Fruit fly (Drosophila melanogaster) Kc167 (cell line): ENCODE results near the gene crq.

Experiments
- Myc ChIP-seq: fragments of >200 bp; optimal IDR thresholded peaks from 2 replicates; lab custom pipeline; 2017; ENCODE audit warnings: missing external identifiers
- Sin3A ChIP-seq: fragments of >200 bp; optimal IDR thresholded peaks from 2 replicates; lab custom pipeline; 2018; ENCODE audit warnings: missing external identifiers
- h ChIP-seq: fragments of >200 bp; optimal IDR thresholded peaks from 3 replicates; lab custom pipeline; 2018; ENCODE audit warnings: missing external identifiers
- insv ChIP-seq: fragments of >200 bp; optimal IDR thresholded peaks from 3 replicates; lab custom pipeline; 2018; ENCODE audit warnings: missing external identifiers
- psq ChIP-seq: fragments of >200 bp; optimal IDR thresholded peaks from 2 replicates; lab custom pipeline; 2017; ENCODE audit warnings: missing external identifiers
- ttk ChIP-seq: sonication (Bioruptor generic); optimal IDR thresholded peaks from 2 replicates; lab custom pipeline; 2017; ENCODE audit warnings: missing external identifiers

Gene crq

DNA sequence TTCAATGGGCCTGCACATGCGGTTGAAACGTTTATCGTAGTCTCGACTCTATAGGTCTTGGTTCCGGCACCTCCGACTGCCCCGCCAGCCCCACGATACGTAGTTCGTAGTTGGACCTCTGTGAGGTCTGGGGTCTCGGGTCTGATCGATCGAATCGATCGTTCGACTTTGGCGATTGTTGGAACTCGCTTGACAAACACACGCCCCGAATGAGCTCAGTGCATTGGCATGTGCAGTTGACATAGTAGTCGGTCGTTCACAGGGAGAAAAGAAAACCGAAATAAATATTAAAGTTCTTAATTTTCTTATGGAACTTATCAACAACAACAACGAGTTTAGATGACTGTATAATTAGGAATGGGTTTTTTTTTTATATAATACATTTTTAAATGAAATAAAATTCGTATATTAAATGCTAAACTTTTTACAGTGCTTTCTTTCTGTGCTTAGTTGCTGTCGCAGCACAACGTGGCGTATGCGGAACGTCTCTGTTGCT is 17.5 kb downstream of the crq start:
- TF ChIP-seq h (lab: Kevin White, UChicago) (no peak), Sin3A (no peak), psq (no peak), insv (lab: Kevin White, UChicago) (no peak), ttk (lab: Kevin White, UChicago) (no peak), Myc (lab: Kevin White, UChicago) (no peak)

DNA sequence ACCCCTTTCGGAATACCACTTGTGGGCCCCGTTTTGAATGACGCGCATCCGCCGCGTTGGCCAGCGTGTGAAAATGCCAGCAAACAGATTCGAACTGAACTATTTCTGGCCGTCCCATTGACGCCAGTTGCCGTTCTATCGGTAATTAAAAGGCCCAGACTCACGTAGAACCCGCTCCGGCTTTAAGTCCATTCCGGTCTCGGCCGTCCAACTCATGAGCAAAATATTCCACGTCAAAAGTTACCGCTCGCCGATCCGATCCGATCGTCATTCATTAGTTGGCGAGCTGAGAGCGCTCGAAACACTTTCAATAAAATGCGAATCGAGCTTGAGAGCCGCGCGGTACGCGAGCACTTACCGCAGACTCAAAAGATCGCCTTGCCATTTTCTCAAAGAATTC is 18.4 kb downstream of the crq start:
- no peak for TF ChIP-seq psq
- no peak for TF ChIP-seq Sin3A
- TF ChIP-seq Myc (lab: Kevin White, UChicago): no peak
- no peak for TF ChIP-seq h (lab: Kevin White, UChicago)
- TF ChIP-seq insv (lab: Kevin White, UChicago): no peak
- TF ChIP-seq ttk (lab: Kevin White, UChicago): no peak

DNA sequence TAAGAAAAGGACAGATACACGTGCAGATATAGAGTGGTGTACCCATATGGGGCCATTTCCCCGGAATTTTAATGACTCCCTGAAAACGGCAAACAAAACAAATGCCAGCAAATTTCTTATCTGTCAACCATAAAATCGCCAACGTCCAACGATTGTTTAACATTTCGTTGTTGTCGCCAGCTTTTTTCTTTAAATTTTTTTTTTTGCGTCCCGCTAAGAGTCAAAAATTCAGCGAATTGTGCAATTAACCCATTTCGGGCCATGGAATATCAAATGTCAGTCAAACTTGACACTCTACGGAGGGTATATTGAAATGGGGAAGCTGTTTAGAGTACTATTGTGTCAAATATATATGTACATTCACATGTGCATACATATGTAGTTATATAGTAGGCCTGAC is 20.7 kb downstream of the crq start:
- TF ChIP-seq Myc (lab: Kevin White, UChicago) (no peak), ttk (lab: Kevin White, UChicago) (no peak), Sin3A (no peak), psq (no peak), insv (lab: Kevin White, UChicago) (no peak), h (lab: Kevin White, UChicago) (no peak)

DNA sequence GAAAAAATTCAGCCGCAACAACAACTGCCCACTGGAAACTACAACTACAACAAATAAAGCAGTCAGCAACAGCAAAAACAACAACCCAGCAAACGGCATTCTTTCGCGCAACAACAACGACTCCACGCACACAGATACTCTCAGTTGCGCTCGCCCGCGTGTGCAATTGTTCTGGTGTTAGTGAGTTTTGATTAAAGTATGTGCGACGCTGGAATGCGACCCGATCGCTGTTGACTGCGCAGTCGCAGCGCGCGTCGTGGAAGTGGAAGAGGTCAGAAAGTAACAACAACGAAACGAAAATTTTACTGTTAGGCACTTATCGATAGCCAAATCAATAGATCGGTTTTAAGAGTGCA is 21.2 kb downstream of the crq start:
- no peak for TF ChIP-seq ttk (lab: Kevin White, UChicago)
- TF ChIP-seq h (lab: Kevin White, UChicago): no peak
- TF ChIP-seq insv (lab: Kevin White, UChicago): no peak

dm6 chr2L:430820-431628 is 21.8 kb downstream of the crq start, which contains the start of gene ex:
TSS of gene ex (plus strand) at chr2L:431227.
- no peak for TF ChIP-seq h (lab: Kevin White, UChicago)
- TF ChIP-seq Sin3A: no peak
- TF ChIP-seq insv (lab: Kevin White, UChicago): no peak
- TF ChIP-seq psq: no peak
- no peak for TF ChIP-seq Myc (lab: Kevin White, UChicago)
- no peak for TF ChIP-seq ttk (lab: Kevin White, UChicago)

DNA sequence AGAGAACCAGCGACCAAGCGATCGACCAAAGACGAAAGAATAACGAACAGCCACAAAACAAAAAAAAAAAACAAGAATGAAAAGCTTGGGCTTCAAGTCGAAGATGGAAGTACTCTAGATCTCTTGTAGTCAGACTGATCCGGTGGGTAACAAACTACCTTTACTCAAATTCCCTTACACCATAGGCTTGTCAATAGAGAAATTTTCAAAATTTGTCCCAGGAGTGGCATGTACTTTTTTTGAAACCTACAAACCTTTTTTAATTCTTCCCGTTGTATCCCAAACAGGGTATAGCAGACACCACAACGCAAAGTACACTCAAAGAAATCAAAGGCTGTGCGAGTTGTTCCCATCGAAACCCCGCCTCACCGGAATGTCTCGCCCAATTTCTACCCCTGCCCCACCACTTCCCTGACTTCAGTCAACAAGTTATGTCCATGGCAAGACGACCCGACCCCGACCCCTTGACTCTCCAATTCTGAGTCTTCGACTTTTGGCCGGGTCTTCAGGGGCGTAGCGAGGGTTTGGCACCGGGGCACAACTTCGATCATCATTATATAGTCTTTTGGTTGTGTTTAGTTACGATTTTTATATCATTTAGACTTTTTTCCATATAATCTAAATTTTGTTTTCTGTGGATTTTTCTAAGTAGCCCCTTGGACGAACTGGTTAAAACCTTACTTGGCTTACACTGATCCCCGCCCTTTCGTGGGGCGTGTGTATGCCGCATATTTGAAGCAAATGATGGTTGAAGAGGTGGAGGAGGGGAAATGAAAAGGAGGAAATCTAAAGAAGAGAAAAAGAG is 22.9 kb downstream of the crq start:
- TF ChIP-seq h (lab: Kevin White, UChicago) (no peak), insv (lab: Kevin White, UChicago) (no peak), psq (no peak), ttk (lab: Kevin White, UChicago) (no peak), Sin3A (no peak), Myc (lab: Kevin White, UChicago) (no peak)

- no peak for TF ChIP-seq insv (lab: Kevin White, UChicago)
These were observed 24.3 kb downstream of the crq start for dm6 chr2L:428380-428989.

DNA sequence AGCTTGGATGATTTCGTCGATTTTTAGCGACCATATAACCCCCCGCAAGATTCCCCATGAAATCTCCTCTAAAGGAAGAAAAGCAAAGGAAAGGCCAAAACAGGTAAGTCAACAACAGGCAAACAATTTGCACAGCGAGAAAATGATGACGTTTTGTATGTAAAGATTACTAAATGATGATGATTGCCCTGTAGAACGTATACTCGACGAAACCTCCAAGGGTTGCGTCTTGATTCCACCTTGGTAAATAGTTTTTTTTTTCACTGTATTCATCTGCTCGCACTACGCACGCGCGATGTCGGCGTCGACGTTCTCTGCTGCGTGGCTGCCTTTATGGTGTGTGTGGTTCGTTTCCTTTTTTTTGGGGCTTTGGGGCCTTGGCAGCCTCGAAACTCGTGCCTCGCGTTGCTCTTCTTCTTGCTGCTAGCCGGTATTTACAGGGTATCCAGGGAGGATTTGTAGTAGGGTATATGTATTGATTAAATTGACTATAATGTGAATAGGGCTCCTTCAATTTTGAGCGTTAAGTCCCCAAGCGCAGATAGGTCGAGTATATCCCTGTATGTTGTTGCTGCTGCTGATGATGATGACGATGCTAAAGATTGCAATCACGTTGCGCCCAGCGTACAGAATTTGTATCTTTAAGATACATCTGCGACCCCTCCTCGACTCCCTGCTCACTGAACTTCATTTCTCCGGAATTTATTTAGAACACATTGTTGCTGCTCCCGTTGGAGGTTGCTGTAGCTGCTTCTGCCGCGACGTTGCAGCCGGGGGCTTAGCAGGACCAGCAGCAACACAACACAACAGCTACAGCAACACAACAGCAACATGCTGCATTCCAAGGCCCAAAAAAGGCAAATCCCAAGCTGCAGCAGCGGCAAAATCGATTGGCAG is 25.2 kb downstream of the crq start:
- TF ChIP-seq h (lab: Kevin White, UChicago): no peak
- TF ChIP-seq psq: no peak
- no peak for TF ChIP-seq Sin3A
- TF ChIP-seq Myc (lab: Kevin White, UChicago): no peak
- no peak for TF ChIP-seq ttk (lab: Kevin White, UChicago)
- no peak for TF ChIP-seq insv (lab: Kevin White, UChicago)

dm6 chr2L:426449-426848 is 26.4 kb downstream of the crq start:
- TF ChIP-seq Sin3A (no peak), h (lab: Kevin White, UChicago) (no peak), ttk (lab: Kevin White, UChicago) (no peak), psq (no peak), Myc (lab: Kevin White, UChicago) (no peak), insv (lab: Kevin White, UChicago) (no peak)

DNA sequence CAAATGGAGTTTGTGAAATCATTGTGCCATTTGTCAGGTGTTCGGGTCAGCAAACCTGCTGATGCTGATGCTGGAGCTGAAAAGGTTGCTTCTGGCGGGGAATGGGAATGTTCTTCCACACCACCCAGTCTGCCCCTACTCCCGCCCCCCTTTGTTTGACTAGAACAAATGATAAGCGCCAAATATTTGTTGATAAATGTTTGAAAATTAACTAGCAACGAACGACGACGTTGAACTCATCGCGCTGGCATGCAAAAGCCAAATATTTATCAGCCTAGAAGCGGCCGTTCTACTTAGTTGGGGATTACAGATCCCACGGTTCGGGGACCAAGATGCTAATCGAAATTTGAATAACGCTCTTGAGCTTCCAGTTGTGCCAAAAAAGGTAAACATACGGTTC is 27.3 kb downstream of the crq start:
- TF ChIP-seq h (lab: Kevin White, UChicago) (no peak), insv (lab: Kevin White, UChicago) (no peak), psq (no peak), Sin3A (no peak), ttk (lab: Kevin White, UChicago) (no peak), Myc (lab: Kevin White, UChicago) (no peak)

- TF ChIP-seq h (lab: Kevin White, UChicago): no peak
- no peak for TF ChIP-seq psq
- no peak for TF ChIP-seq Myc (lab: Kevin White, UChicago)
- no peak for TF ChIP-seq ttk (lab: Kevin White, UChicago)
- TF ChIP-seq insv (lab: Kevin White, UChicago): no peak
- no peak for TF ChIP-seq Sin3A
These were observed 29.7 kb downstream of the crq start for dm6 chr2L:423160-423559.
